Worm (Caenorhabditis elegans) whole organism, L4 larva: ENCODE results near the gene dhc-3.

Source experiments
- F10B5.3 ChIP-seq: sonication (generic microtip); optimal IDR thresholded peaks from 2 replicates; lab custom pipeline; 2016; ENCODE audit warnings: mild to moderate bottlenecking, missing genetic modification characterization, missing compliant biosample characterization
- daf-12 ChIP-seq: fragments of 150-350 bp; optimal IDR thresholded peaks from 2 replicates; lab custom pipeline; 2014; ENCODE audit warnings: missing biosample characterization, missing genetic modification reagents, missing genetic modification characterization
- lin-39 ChIP-seq: fragments of 150-350 bp; optimal IDR thresholded peaks from 2 replicates; lab custom pipeline; 2014; ENCODE audit warnings: missing biosample characterization, missing genetic modification reagents, missing genetic modification characterization
- nhr-102 ChIP-seq: sonication (generic microtip); optimal IDR thresholded peaks from 2 replicates; lab custom pipeline; 2016; ENCODE audit warnings: mild to moderate bottlenecking, missing genetic modification characterization, moderate library complexity, missing compliant biosample characterization
- nhr-77 ChIP-seq: fragments of 150-350 bp; optimal IDR thresholded peaks from 2 replicates; lab custom pipeline; 2014; ENCODE audit warnings: missing biosample characterization, missing genetic modification characterization
- snpc-4 ChIP-seq: fragments of 150-350 bp; optimal IDR thresholded peaks from 2 replicates; lab custom pipeline; 2014; ENCODE audit warnings: missing biosample characterization, missing genetic modification characterization
- zag-1 ChIP-seq: fragments of 150-350 bp; optimal IDR thresholded peaks from 2 replicates; lab custom pipeline; 2014; ENCODE audit warnings: missing biosample characterization, missing genetic modification characterization
- ztf-11 ChIP-seq: fragments of 150-350 bp; optimal IDR thresholded peaks from 2 replicates; lab custom pipeline; 2014; ENCODE audit warnings: missing biosample characterization, missing genetic modification characterization

DNA sequence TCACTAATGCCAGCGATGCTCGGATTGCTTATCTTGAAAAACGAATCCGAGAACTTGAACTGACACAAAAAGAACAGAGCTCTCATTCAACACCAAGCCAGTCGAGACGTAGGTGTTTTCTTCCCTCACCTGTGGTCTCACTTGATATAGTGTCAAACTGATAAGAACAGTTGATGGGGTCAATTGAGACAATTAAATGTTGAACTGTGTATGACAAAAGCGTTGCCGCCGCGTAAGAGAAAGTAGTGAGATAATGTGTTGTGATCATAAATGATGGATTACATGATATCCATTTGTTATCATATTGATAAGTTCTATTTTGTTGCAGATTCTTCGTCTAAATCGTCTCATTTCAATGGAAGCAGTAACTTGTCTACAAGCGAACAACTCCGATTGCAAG is 34.9 kb downstream of the dhc-3 start:
- no peak for TF ChIP-seq F10B5.3 (tag; lab: Kevin White, UChicago)
- no peak for TF ChIP-seq nhr-102
- TF ChIP-seq zag-1: no peak
- TF ChIP-seq daf-12: no peak
- TF ChIP-seq lin-39 (tag; lab: Kevin White, UChicago): no peak
- TF ChIP-seq snpc-4 (tag; lab: Kevin White, UChicago): no peak
- no peak for TF ChIP-seq nhr-77
- TF ChIP-seq ztf-11 (tag; lab: Kevin White, UChicago): no peak
